Worm (Caenorhabditis elegans) whole organism, young adult: ENCODE data around the gene srd-32.

Experiments
- B0261.1 ChIP-seq: sonication (generic microtip); optimal IDR thresholded peaks from 2 replicates; lab custom pipeline; 2016; ENCODE audit warnings: mild to moderate bottlenecking, missing genetic modification characterization, moderate library complexity, missing compliant biosample characterization
- F22D6.2 ChIP-seq: sonication (generic microtip); optimal IDR thresholded peaks from 2 replicates; lab custom pipeline; 2016; ENCODE audit warnings: mild to moderate bottlenecking, missing genetic modification characterization, missing compliant biosample characterization
- F23B12.7 ChIP-seq: sonication (generic microtip); optimal IDR thresholded peaks from 2 replicates; lab custom pipeline; 2017; ENCODE audit warnings: missing genetic modification characterization, mild to moderate bottlenecking, missing compliant biosample characterization, antibody characterized with exemption, moderate library complexity; ENCODE audit not compliant: insufficient read depth
- F37B4.10 ChIP-seq: fragments of 200-800 bp; sonication (Bioruptor generic); IDR thresholded peaks from 2 replicates; pipeline ENCODE4 v1.3.6; 2022; ENCODE audit warnings: missing genetic modification characterization, missing compliant biosample characterization
- F49E8.2 ChIP-seq: sonication (generic microtip); optimal IDR thresholded peaks from 3 replicates; lab custom pipeline; 2017; ENCODE audit warnings: missing genetic modification characterization, mild to moderate bottlenecking, missing compliant biosample characterization, antibody characterized with exemption, moderate library complexity; ENCODE audit not compliant: insufficient read depth
- F55B11.4 ChIP-seq: sonication (generic microtip); optimal IDR thresholded peaks from 2 replicates; lab custom pipeline; 2016; ENCODE audit warnings: missing compliant biosample characterization, missing genetic modification characterization, borderline replicate concordance; ENCODE audit not compliant: insufficient read depth
- F57A8.1 ChIP-seq: fragments of 200-800 bp; sonication (Bioruptor generic); optimal IDR thresholded peaks from 2 replicates; lab custom pipeline; 2018; ENCODE audit warnings: mild to moderate bottlenecking, missing genetic modification characterization, moderate library complexity, missing compliant biosample characterization
- F57C9.4 ChIP-seq: sonication (generic microtip); optimal IDR thresholded peaks from 2 replicates; lab custom pipeline; 2017; ENCODE audit warnings: mild to moderate bottlenecking, missing genetic modification characterization, missing compliant biosample characterization
- T07F8.4 ChIP-seq: sonication (generic microtip); optimal IDR thresholded peaks from 2 replicates; lab custom pipeline; 2016; ENCODE audit warnings: mild to moderate bottlenecking, missing genetic modification characterization, moderate library complexity, missing compliant biosample characterization
- Y67H2A.10 ChIP-seq: fragments of 200-800 bp; sonication (Bioruptor generic); conservative IDR thresholded peaks from 2 replicates; pipeline ENCODE4 v1.3.6; 2022; ENCODE audit warnings: missing genetic modification reagents, missing genetic modification characterization, missing compliant biosample characterization
- Y79H2A.3 ChIP-seq: fragments of 200-800 bp; sonication (Bioruptor generic); conservative IDR thresholded peaks from 2 replicates; pipeline ENCODE4 v1.3.6; 2022; ENCODE audit warnings: missing genetic modification reagents, missing genetic modification characterization, missing compliant biosample characterization
- Y95B8A.8 ChIP-seq: fragments of 200-800 bp; sonication (Bioruptor generic); IDR thresholded peaks from 2 replicates; pipeline ENCODE4 v1.3.6; 2022; ENCODE audit warnings: missing genetic modification reagents, missing genetic modification characterization, missing compliant biosample characterization
- ama-1 ChIP-seq, 3 experiments: fragments of 150-350 bp in 1 of 3; sonication (generic microtip) in 2 of 3; optimal IDR thresholded peaks; 2 replicates each; lab custom pipeline; 2014 to 2018; ENCODE audit warnings: missing biosample characterization in 2 of 3, missing genetic modification characterization in 2 of 3, missing genetic modification reagents in 2 of 3
- aptf-2 ChIP-seq: fragments of 200-800 bp; sonication (Bioruptor generic); conservative IDR thresholded peaks from 2 replicates; pipeline ENCODE4 v1.3.6; 2022; ENCODE audit warnings: missing genetic modification reagents, missing genetic modification characterization, missing compliant biosample characterization
- aptf-3 ChIP-seq: fragments of 200-800 bp; sonication (Bioruptor generic); IDR thresholded peaks from 2 replicates; pipeline ENCODE4 v1.3.6; 2022; ENCODE audit warnings: missing genetic modification characterization, missing compliant biosample characterization
- athp-1 ChIP-seq: sonication (generic microtip); optimal IDR thresholded peaks from 2 replicates; lab custom pipeline; 2017; ENCODE audit warnings: mild to moderate bottlenecking, missing genetic modification characterization, missing compliant biosample characterization
- bed-1 ChIP-seq: fragments of 200-800 bp; sonication (Bioruptor generic); IDR thresholded peaks from 2 replicates; pipeline ENCODE4 v1.3.6; 2022; ENCODE audit warnings: missing genetic modification reagents, missing genetic modification characterization, missing compliant biosample characterization
- ccch-3 ChIP-seq: fragments of 200-800 bp; sonication (Bioruptor generic); optimal IDR thresholded peaks from 2 replicates; lab custom pipeline; 2018; ENCODE audit warnings: mild to moderate bottlenecking, missing genetic modification characterization, missing compliant biosample characterization
- cebp-1 ChIP-seq, 2 experiments: fragments of 200-800 bp in 1 of 2; sonication (Bioruptor generic) in 1 of 2; sonication (generic microtip) in 1 of 2; IDR thresholded peaks in 1 of 2; optimal IDR thresholded peaks in 1 of 2; 2 replicates each; pipeline versions ENCODE4 v1.3.6 to Lab custom; 2017 to 2022; ENCODE audit warnings: missing compliant biosample characterization in 2 of 2, missing genetic modification characterization in 2 of 2, mild to moderate bottlenecking in 1 of 2, missing genetic modification reagents in 1 of 2, moderate library complexity in 1 of 2
- dpl-1 ChIP-seq: fragments of 150-350 bp; optimal IDR thresholded peaks from 2 replicates; lab custom pipeline; 2014; ENCODE audit warnings: missing biosample characterization, missing genetic modification reagents, missing genetic modification characterization
- efl-1 ChIP-seq: fragments of 150-350 bp; optimal IDR thresholded peaks from 2 replicates; lab custom pipeline; 2014; ENCODE audit warnings: missing biosample characterization, missing genetic modification reagents, missing genetic modification characterization
- egl-18 ChIP-seq: fragments of 200-800 bp; sonication (Bioruptor generic); IDR thresholded peaks from 2 replicates; pipeline ENCODE4 v1.3.6; 2022; ENCODE audit warnings: missing genetic modification reagents, missing genetic modification characterization, missing compliant biosample characterization
- egrh-3 ChIP-seq: fragments of 200-800 bp; sonication (Bioruptor generic); IDR thresholded peaks from 2 replicates; pipeline ENCODE4 v1.3.6; 2022; ENCODE audit warnings: missing genetic modification reagents, missing genetic modification characterization, missing compliant biosample characterization
- ekl-4 ChIP-seq: fragments of 200-800 bp; sonication (Bioruptor generic); IDR thresholded peaks from 2 replicates; pipeline ENCODE4 v1.3.6; 2022; ENCODE audit warnings: missing genetic modification reagents, missing genetic modification characterization, missing compliant biosample characterization
- ets-4 ChIP-seq: fragments of 200-800 bp; sonication (Bioruptor generic); optimal IDR thresholded peaks from 2 replicates; lab custom pipeline; 2018; ENCODE audit warnings: mild to moderate bottlenecking, missing genetic modification characterization, missing compliant biosample characterization
- fkh-3 ChIP-seq: sonication (generic microtip); optimal IDR thresholded peaks from 2 replicates; lab custom pipeline; 2016; ENCODE audit warnings: mild to moderate bottlenecking, missing genetic modification characterization, missing compliant biosample characterization
- hlh-26 ChIP-seq: fragments of 200-800 bp; sonication (Bioruptor generic); conservative IDR thresholded peaks from 2 replicates; pipeline ENCODE4 v1.3.6; 2022; ENCODE audit warnings: missing genetic modification reagents, missing genetic modification characterization, missing compliant biosample characterization
- hmg-1.2 ChIP-seq: fragments of 200-800 bp; sonication (Bioruptor generic); IDR thresholded peaks from 2 replicates; pipeline ENCODE4 v1.3.6; 2022; ENCODE audit warnings: missing genetic modification reagents, missing genetic modification characterization, missing compliant biosample characterization
- lag-1 ChIP-seq: fragments of 200-800 bp; sonication (Bioruptor generic); IDR thresholded peaks from 2 replicates; pipeline ENCODE4 v1.3.6; 2022; ENCODE audit warnings: missing genetic modification reagents, missing genetic modification characterization, missing compliant biosample characterization
- lin-40 ChIP-seq: sonication (generic microtip); optimal IDR thresholded peaks from 2 replicates; lab custom pipeline; 2016; ENCODE audit warnings: missing genetic modification characterization, mild to moderate bottlenecking, missing compliant biosample characterization, missing genotype, missing genetic modification reagents
- lir-1 ChIP-seq: fragments of 200-800 bp; sonication (Bioruptor generic); conservative IDR thresholded peaks from 2 replicates; pipeline ENCODE4 v1.3.6; 2022; ENCODE audit warnings: missing genetic modification reagents, missing genetic modification characterization, missing compliant biosample characterization
- lsl-1 ChIP-seq: fragments of 200-800 bp; sonication (Bioruptor generic); optimal IDR thresholded peaks from 2 replicates; lab custom pipeline; 2018; ENCODE audit warnings: mild to moderate bottlenecking, missing genetic modification characterization, moderate library complexity, missing compliant biosample characterization
- mcd-1 ChIP-seq: fragments of 200-800 bp; sonication (Bioruptor generic); IDR thresholded peaks from 2 replicates; pipeline ENCODE4 v1.3.6; 2022; ENCODE audit warnings: missing genetic modification reagents, missing genetic modification characterization, missing compliant biosample characterization
- mel-28 ChIP-seq: sonication (generic microtip); optimal IDR thresholded peaks from 2 replicates; lab custom pipeline; 2016; ENCODE audit warnings: borderline replicate concordance, mild to moderate bottlenecking, missing genetic modification characterization, missing compliant biosample characterization
- nfya-1 ChIP-seq: sonication (generic microtip); optimal IDR thresholded peaks from 2 replicates; lab custom pipeline; 2017; ENCODE audit warnings: antibody characterized with exemption, missing compliant biosample characterization, missing genetic modification characterization, borderline replicate concordance; ENCODE audit not compliant: insufficient read depth
- nhr-120 ChIP-seq: fragments of 200-800 bp; sonication (Bioruptor generic); IDR thresholded peaks from 2 replicates; pipeline ENCODE4 v1.3.6; 2022; ENCODE audit warnings: missing genetic modification characterization, missing compliant biosample characterization
- pha-4 ChIP-seq: fragments of 150-350 bp; sonication (generic microtip); optimal IDR thresholded peaks from 2 replicates; lab custom pipeline; 2014; ENCODE audit warnings: missing biosample characterization, missing genetic modification reagents, missing genetic modification characterization
- repo-1 ChIP-seq: sonication (generic microtip); optimal IDR thresholded peaks from 2 replicates; lab custom pipeline; 2017; ENCODE audit warnings: mild to moderate bottlenecking, missing genetic modification characterization, missing compliant biosample characterization
- rpc-1 ChIP-seq, 2 experiments: fragments of 150-350 bp in 1 of 2; sonication (generic microtip) in 1 of 2; optimal IDR thresholded peaks; 2 replicates each; lab custom pipeline; 2014 to 2018; ENCODE audit warnings: missing biosample characterization in 1 of 2, missing genetic modification characterization in 1 of 2, missing genetic modification reagents in 1 of 2, missing genotype in 1 of 2
- snpc-4 ChIP-seq, 5 experiments: fragments of 150-350 bp in 1 of 5; sonication (generic microtip) in 4 of 5; optimal IDR thresholded peaks; 2 replicates each; lab custom pipeline; 2014 to 2018; ENCODE audit warnings: missing genetic modification characterization in 5 of 5, missing biosample characterization in 3 of 5, antibody characterized with exemption in 2 of 5, mild to moderate bottlenecking in 2 of 5, missing compliant biosample characterization in 2 of 5, missing genotype in 2 of 5, moderate library complexity in 2 of 5, missing genetic modification reagents in 1 of 5
- tbx-9 ChIP-seq: sonication (generic microtip); optimal IDR thresholded peaks from 2 replicates; lab custom pipeline; 2016; ENCODE audit warnings: borderline replicate concordance, missing genetic modification characterization, inconsistent platforms, missing compliant biosample characterization
- unc-130 ChIP-seq: sonication (generic microtip); optimal IDR thresholded peaks from 2 replicates; lab custom pipeline; 2016; ENCODE audit warnings: missing genetic modification reagents, missing genetic modification characterization, missing compliant biosample characterization
- zim-3 ChIP-seq: sonication (generic microtip); optimal IDR thresholded peaks from 2 replicates; lab custom pipeline; 2017; ENCODE audit warnings: mild to moderate bottlenecking, missing genetic modification characterization, moderate library complexity, missing compliant biosample characterization
- ztf-25 ChIP-seq: fragments of 200-800 bp; sonication (Bioruptor generic); IDR thresholded peaks from 2 replicates; pipeline ENCODE4 v1.3.6; 2022; ENCODE audit warnings: missing genetic modification reagents, missing genetic modification characterization, missing compliant biosample characterization
- ztf-3 ChIP-seq: fragments of 200-800 bp; sonication (Bioruptor generic); optimal IDR thresholded peaks from 2 replicates; lab custom pipeline; 2018; ENCODE audit warnings: mild to moderate bottlenecking, missing genetic modification characterization, missing compliant biosample characterization

Gene srd-32

ce11 chrV:4889976-4890479 lies 24.6 kb downstream of the srd-32 start, which contains the start of gene T19H12.2 (continued):
- TF ChIP-seq ztf-25 (GFP tag; lab: Robert Waterston, UW): 0 out of 2 replicates have a peak, but pooled peaks have one; percentile 69
- TF ChIP-seq pha-4 (tag; lab: Kevin White, UChicago): no peak
- no peak for TF ChIP-seq egl-18 (GFP tag; lab: Robert Waterston, UW)
- TF ChIP-seq lir-1: peak; percentile 71; the same call in 1 of the 2 replicates
- no peak for TF ChIP-seq lag-1
- TF ChIP-seq ccch-3: no peak
- peak; percentile 51 for TF ChIP-seq athp-1
- no peak for TF ChIP-seq F57A8.1 (GFP tag; lab: Kevin White, UChicago)
- TF ChIP-seq ekl-4 (GFP tag; lab: Robert Waterston, UW): peak; percentile 90
- TF ChIP-seq B0261.1: no peak
- TF ChIP-seq snpc-4 (GFP tag; optimal IDR thresholded peaks at IDR 0.05; lab: Kevin White, UChicago): peak; percentile 58
- peak in 3 of 4 experiments; percentile 32 to 70 (median 62) for TF ChIP-seq snpc-4 (tag; optimal IDR thresholded peaks at IDR 0.05; lab: Kevin White, UChicago)
- no peak for TF ChIP-seq ama-1 (optimal IDR thresholded peaks at IDR 0.05; lab: Kevin White, UChicago)
- no peak for TF ChIP-seq ama-1 (GFP tag; optimal IDR thresholded peaks at IDR 0.05; lab: Kevin White, UChicago)
- TF ChIP-seq egrh-3 (GFP tag; lab: Robert Waterston, UW): no peak
- TF ChIP-seq hmg-1.2 (GFP tag; lab: Robert Waterston, UW): peak; percentile 74
- TF ChIP-seq mel-28: no peak
- no peak for TF ChIP-seq F23B12.7
- no peak for TF ChIP-seq ets-4 (GFP tag; lab: Kevin White, UChicago)
- TF ChIP-seq Y79H2A.3 (GFP tag; lab: Robert Waterston, UW): peak; percentile 86; the same call in 1 of the 2 replicates
- no peak for TF ChIP-seq aptf-3
- no peak for TF ChIP-seq F55B11.4 (tag; lab: Kevin White, UChicago)
- no peak for TF ChIP-seq fkh-3 (tag; lab: Kevin White, UChicago)
- peak; percentile 97 for TF ChIP-seq mcd-1 (GFP tag; lab: Robert Waterston, UW)
- no peak for TF ChIP-seq hlh-26
- no peak for TF ChIP-seq F57C9.4 (tag; lab: Kevin White, UChicago)
- TF ChIP-seq tbx-9: no peak
- no peak for TF ChIP-seq rpc-1 (optimal IDR thresholded peaks at IDR 0.05; lab: Kevin White, UChicago)
- peak; percentile 1 for TF ChIP-seq rpc-1 (tag; optimal IDR thresholded peaks at IDR 0.05; lab: Kevin White, UChicago)
- TF ChIP-seq Y95B8A.8: peak; percentile 93
- no peak for TF ChIP-seq ztf-3 (GFP tag; lab: Kevin White, UChicago)
- TF ChIP-seq repo-1 (tag; lab: Kevin White, UChicago): no peak
- TF ChIP-seq lin-40 (tag; lab: Kevin White, UChicago): no peak
- TF ChIP-seq cebp-1 (GFP tag; IDR thresholded peaks at IDR 0.05; lab: Robert Waterston, UW): no peak
- no peak for TF ChIP-seq cebp-1 (tag; optimal IDR thresholded peaks at IDR 0.05; lab: Kevin White, UChicago)
- no peak for TF ChIP-seq T07F8.4 (tag; lab: Kevin White, UChicago)
- TF ChIP-seq Y67H2A.10: peak; percentile 50; the same call in 1 of the 2 replicates
- TF ChIP-seq F49E8.2 (tag; lab: Kevin White, UChicago): peak; percentile 91
- peak; percentile 99 for TF ChIP-seq lsl-1 (GFP tag; lab: Kevin White, UChicago)
- no peak for TF ChIP-seq zim-3 (tag; lab: Kevin White, UChicago)
- TF ChIP-seq aptf-2 (GFP tag; lab: Robert Waterston, UW): peak; percentile 66
- TF ChIP-seq nfya-1 (tag; lab: Kevin White, UChicago): no peak
- no peak for TF ChIP-seq bed-1 (GFP tag; lab: Robert Waterston, UW)
- no peak for TF ChIP-seq F22D6.2 (tag; lab: Kevin White, UChicago)
- peak; percentile 83 for TF ChIP-seq unc-130 (GFP tag; lab: Kevin White, UChicago)
- TF ChIP-seq nhr-120 (GFP tag; lab: Robert Waterston, UW): no peak
- TF ChIP-seq F37B4.10: no peak
- TF ChIP-seq efl-1: peak; percentile 99
- TF ChIP-seq dpl-1 (GFP tag; lab: Kevin White, UChicago): peak; percentile 94
